Fruit fly (Drosophila melanogaster) S2 (cell line): ENCODE results near the gene Dad1.

ENCODE experiments used
- CG8478 ChIP-seq: fragments of >200 bp; optimal IDR thresholded peaks from 2 replicates; lab custom pipeline; 2018
- CTCF ChIP-seq, 2 experiments: fragments of >200 bp; optimal IDR thresholded peaks; 2 replicates each; lab custom pipeline; 2018

The Dad1 gene

DNA sequence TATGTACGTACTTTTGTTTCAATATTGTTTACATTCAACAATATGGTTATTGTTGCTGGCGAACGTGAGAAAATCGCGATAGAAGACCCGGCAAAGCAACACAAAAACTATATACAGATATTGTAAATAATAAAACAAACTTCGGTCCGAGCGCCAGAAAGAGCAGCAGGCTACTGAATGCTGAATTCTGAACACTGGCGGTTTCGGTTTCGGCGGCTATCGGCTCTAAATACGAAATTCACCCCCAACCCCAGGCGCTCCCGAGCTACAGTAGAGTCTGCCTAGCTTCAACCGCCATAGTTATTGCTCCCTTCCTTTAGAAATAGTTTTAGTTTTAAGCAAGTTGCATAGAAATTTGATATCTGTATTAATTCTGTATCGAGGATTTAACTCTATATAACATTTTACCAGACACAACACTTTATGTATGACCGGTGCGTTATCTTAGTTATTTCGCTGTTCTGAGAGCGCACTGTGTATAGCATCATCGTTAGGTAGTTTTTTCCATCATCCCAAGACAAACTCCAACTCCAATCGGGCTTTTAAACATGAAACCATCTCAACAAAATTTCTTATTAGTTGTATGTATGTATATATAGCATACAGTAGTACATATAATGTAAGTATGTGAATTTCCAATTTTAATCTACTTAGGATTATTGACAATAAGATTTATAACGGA lies 21.5 kb downstream of the Dad1 start, which contains the start of gene CG7627:
Gene CG7627 (minus strand): TSS at position 197 of the 682 bp plus-strand sequence.
- no peak for TF ChIP-seq CTCF (optimal IDR thresholded peaks at IDR 0.05; lab: Kevin White, UChicago)

DNA sequence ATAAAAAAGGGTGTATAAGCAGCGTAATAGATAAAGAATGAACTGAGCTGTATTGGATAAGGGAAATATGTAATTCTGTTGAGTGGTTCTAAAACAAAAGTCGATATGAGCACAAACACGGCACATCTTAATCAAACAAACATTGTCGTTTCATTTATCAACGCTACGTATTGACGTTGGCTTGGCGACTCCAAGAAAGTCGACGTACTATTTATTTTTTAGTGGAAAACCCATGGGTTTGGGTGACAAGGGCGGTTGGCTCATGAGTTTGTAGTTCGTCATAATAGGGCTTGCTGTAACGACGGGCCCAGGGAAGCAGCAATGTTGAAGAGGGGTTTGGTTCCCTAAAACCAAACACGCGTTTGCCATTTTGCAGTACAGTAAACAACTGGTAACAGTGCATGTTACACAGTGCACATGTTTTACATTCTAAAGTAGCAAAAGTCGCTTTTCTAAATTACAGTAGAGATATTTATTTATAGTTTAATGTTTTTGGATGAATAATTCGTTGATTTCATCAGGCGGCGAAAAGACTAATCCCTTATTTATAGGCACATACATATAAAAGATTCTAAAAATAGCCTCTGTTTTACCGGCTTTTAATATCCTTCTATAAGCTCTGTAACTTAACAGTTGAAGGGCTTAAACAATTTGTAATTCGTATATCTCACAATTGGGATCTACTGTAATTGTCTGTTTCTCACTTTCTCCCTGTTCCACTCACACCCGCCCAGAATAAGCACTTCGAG lies 22.6 kb downstream of the Dad1 start:
- TF ChIP-seq CTCF (optimal IDR thresholded peaks at IDR 0.05; lab: Kevin White, UChicago) (no peak), CG8478 (no peak)

DNA sequence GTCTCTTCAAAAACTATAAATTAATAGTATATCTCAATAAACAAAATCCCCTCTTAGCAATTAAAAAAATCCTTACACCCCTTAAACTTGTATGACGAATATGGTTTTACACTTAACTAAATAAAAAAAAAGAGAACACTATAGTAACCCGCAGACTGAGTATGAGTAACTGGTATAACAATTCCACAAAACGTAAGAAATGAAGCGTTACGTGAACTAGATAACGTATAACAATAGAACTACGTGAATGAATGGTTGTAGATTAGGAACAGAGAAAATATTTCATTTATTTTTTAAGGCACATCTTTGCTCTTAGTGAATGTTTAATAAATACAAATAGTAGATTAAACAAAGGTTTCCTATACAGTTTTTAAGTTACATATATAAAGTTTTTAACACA lies 28.5 kb downstream of the Dad1 start:
- no peak for TF ChIP-seq CG8478
- TF ChIP-seq CTCF (optimal IDR thresholded peaks at IDR 0.05; lab: Kevin White, UChicago): no peak

DNA sequence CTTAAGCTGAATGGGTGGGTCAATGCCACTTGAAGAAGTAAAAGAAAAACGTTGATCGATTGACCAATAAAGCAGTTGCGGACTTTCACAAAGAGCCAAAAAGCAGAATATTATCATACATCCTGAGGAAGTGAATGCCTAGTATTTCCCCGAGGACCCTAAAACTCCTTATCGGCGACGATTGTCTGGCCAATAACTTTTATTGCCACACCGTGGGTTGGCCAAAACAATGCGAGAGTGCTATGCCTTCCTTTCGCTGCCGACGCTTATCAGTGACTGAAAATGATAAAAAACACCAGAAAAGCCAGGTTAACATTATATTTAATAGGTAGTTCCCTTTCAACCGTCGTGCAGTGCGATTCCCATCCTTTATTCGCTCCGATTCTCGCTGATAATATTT lies 32.1 kb downstream of the Dad1 start, which contains the start of gene Mur29B:
Gene Mur29B (plus strand): TSS at position 324 of the 400 bp plus-strand sequence.
- no peak for TF ChIP-seq CTCF (optimal IDR thresholded peaks at IDR 0.05; lab: Kevin White, UChicago)
- TF ChIP-seq CG8478: no peak

DNA sequence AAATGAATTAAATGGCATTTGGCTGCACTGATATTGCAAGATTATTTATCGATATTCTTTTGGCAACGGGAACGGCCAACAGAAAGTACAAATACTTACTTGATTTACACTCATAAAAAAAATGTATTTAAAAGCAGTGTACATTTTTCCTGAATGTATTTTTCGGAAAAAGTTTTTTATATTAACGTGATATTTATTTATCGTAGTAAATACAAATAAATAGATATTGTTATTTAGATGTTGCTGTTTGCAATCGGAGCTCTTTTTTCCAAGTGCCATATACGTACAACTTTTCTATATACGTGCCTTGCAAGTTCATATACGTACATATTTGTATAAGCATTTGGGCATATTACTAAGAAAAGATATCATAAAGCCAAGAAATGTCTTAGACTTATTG lies 32.6 kb downstream of the Dad1 start:
- TF ChIP-seq CG8478 (no peak), CTCF (optimal IDR thresholded peaks at IDR 0.05; lab: Kevin White, UChicago) (no peak)

DNA sequence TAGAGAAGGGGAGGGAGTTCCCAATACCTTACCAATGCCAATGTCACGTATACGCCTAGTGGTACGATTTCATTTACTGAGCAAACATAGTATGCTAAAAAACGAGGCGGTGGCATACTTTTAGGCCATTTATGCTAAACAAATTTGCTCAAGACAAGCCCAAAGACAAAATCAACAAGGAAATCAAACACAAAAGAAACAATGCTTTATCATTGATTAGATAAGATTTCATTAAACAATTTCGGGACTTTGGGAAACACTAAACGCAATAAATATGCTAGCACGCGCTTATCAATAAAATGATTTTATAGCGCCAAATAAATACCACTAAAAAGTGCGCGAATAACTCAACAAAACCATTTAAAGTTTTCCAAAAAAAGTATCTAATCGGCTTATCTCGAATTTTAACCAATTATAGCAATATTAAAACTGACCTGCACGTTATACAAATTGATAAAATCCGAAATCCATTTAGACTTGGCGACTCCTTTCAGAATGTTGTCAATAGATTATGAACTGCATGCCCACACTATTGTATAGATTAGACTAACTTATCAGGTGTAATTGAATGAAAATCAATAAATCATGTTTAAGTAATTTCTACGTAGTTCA lies 33.3 kb downstream of the Dad1 start:
- no peak for TF ChIP-seq CTCF (optimal IDR thresholded peaks at IDR 0.05; lab: Kevin White, UChicago)
- TF ChIP-seq CG8478: no peak

DNA sequence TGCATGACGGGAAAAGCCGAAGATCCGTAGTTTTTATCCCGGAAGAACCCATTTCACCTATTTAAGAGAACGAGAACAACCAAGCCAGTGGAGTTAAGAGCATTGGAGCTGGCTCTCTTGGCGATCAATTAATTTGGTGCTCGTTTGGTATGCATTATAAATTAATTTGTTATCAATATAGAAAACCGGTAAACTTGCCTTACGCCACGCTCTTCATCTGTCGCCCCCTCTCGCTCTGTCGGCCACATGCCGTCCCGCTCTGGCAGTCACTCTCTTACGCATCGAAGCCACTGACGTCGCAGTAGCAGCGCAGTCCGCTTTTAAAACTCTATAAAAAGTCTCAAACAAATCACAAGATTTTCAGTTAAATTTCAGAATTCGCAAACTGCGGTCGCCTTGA lies 37.7 kb downstream of the Dad1 start, which contains the start of gene CG7778:
Gene CG7778 (plus strand): TSS at position 361 of the 400 bp plus-strand sequence.
- TF ChIP-seq CTCF (optimal IDR thresholded peaks at IDR 0.05; lab: Kevin White, UChicago) (no peak), CG8478 (no peak)

DNA sequence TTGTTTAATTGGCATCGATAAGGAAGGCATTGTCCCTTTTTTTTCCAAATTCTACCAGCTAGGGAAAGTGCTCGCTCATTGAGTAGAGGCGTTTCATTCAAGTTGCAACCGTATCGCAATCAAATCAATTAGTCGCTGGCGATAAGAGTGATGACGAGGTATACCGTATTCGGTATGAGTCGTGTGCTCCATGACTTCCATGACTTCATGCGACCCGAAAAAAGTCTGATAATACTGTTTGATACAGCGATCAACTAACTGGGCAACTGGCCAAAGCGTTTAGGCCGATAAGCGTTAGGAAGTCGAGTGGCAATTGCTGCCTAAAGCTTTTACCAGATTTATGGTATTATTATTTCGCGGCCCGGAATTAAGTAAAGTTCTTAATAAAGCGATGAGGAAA lies 39.4 kb downstream of the Dad1 start:
- TF ChIP-seq CG8478 (no peak), CTCF (optimal IDR thresholded peaks at IDR 0.05; lab: Kevin White, UChicago) (no peak)

DNA sequence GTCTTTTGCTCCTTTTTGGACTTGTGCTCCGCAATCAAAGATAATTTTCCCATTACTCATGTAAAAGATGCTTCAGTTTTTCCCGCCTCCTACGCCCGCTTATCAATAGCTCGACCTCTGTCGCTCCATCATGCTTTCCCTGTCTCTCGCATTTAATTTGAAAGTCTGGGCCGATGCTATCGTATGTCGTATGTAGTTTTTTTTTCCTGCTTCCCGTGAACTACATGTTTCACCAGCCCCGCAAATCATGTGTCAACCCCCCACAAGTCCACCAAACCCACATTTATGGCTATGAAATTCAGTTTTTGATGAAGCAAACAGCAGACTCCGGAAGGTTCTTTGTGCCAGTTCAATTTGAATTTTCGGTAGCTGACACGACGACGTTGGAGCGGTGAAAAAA lies 41.5 kb downstream of the Dad1 start, which contains the start of gene CG14273:
Gene CG14273 (plus strand): TSS at position 301 of the 400 bp plus-strand sequence.
- no peak for TF ChIP-seq CG8478
- no peak for TF ChIP-seq CTCF (optimal IDR thresholded peaks at IDR 0.05; lab: Kevin White, UChicago)

DNA sequence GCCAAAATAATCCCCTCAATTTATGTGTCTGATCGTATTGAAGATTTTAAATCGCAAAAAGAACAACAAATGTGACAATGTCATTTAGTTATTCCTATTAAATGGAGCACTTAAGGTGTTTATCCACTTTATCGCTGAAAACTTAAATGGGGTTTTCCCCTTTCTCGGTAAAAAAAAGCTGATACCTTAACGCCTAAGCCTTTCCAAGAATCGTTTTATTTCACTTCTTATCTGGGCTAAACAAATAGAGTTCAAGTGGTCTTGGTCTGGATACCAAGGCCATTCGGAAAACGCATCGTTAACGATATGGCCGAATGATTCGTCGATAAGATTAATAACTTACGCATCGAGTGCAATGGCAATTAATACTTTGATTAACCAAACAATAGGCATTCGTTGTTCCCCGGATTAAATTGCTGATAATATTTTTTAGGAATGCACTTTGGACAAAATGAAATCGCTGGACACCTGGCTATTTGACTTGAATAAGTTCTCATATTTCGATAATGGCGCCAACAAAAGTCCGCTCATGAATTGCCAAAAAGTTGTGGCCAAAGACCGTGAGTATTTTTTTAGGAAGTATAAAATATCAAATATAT lies 44.1 kb downstream of the Dad1 start:
- no peak for TF ChIP-seq CTCF (optimal IDR thresholded peaks at IDR 0.05; lab: Kevin White, UChicago)

DNA sequence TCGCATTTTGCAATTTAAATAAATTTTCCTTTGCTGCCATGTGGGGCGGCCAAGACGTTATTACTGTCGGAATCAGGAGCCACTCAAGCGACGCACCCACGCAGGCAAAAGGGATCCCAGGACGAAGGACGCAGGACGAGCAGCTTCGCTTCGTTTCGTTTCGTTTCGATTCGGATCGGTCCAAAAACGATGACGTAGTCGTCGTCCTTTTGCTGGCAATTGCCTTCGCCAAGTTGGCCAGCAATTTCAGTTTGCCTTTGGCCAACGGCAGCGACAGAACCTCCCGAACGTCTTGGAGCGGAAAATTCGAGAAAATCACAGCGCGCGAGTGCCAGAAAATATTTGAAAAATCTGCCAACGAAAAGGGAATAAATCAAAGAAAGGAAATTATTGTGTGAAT lies 45.9 kb downstream of the Dad1 start, which contains the start of gene witty:
Gene witty (plus strand): TSS at position 249 of the 400 bp plus-strand sequence.
- no peak for TF ChIP-seq CTCF (optimal IDR thresholded peaks at IDR 0.05; lab: Kevin White, UChicago)
- no peak for TF ChIP-seq CG8478

DNA sequence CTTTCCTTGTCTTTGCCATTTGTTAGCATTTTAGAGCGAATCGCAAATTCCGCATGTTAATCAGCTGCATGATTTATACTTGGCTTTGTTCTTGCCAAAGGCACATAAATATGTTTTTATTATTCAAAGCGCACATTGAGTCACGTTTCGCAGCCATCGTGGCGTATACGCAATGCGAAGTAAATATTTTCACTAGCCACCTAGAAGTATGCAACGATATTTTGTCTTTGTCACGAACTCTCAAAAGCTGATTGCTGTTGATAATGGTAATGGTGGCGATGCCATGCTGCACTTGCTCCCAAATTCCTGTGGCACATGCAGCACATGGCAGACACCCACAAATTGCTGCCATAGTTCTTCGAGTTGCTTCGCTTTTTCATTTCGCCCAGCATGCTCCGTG lies 49.2 kb downstream of the Dad1 start:
- no peak for TF ChIP-seq CG8478
- TF ChIP-seq CTCF (optimal IDR thresholded peaks at IDR 0.05; lab: Kevin White, UChicago): no peak

DNA sequence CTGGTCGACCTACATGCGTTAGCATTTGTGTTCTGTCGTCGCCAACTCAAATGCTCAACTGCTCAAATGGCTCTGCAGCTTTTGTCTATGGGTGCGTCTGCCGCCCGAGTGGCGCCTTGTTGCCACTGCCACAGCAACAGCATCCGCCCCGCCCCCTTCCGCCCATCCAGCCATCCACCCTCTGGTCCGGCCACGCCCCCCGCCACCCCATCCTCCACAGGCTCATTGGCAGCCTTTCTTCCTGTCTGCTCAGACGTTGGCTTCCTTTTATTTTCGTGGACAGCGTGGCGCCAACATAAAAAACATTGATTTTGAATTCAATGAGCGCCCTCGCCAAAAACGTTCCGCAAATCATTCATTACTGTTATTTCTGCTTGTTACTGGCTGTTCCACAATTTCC lies 50.3 kb downstream of the Dad1 start:
- TF ChIP-seq CTCF (optimal IDR thresholded peaks at IDR 0.05; lab: Kevin White, UChicago): no peak
- TF ChIP-seq CG8478: no peak
